Fruit fly (Drosophila melanogaster): ENCODE measurements around the gene CAHbeta.

- TF ChIP-seq psq (optimal IDR thresholded peaks at IDR 0.05) = no peak
- no peak for TF ChIP-seq usp (GFP tag; optimal IDR thresholded peaks at IDR 0.05)
Observed at dm6 chr3R:9030006-9030749, 49.5 kb downstream of the CAHbeta start.
